Worm (Caenorhabditis elegans): ENCODE results near the gene C01G12.13.

DNA sequence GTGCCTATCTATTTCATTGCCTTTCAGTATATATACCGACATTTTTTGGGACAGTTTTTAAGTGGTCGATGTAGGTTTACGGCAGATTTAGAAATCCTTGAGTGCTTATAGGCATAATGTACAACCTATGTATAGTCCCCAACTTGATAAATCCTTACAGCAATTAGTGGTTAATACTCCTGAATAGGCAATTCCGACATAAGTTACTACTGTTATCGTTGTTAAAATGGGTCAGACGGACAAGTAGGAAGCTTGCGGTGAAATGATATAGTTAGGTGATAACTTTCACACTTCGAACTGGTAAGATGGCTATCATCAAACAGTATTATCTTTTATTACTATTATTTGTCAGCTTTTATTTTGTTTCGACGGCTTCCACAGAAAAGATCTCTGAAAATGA, 46.2 kb downstream of the C01G12.13 start, which contains the start of gene mltn-10:
- TF ChIP-seq lsy-2 (tag; optimal IDR thresholded peaks at IDR 0.05) (no peak), pax-3 (tag; optimal IDR thresholded peaks at IDR 0.05) (no peak), nhr-11 (tag; optimal IDR thresholded peaks at IDR 0.05) (no peak), mep-1 (tag; optimal IDR thresholded peaks at IDR 0.05) (no peak), lin-14 (GFP tag; optimal IDR thresholded peaks at IDR 0.05) (no peak), lin-35 (GFP tag; optimal IDR thresholded peaks at IDR 0.05) (no peak), alr-1 (tag; optimal IDR thresholded peaks at IDR 0.05; ENCODE audit: borderline replicate concordance) (no peak), egl-27 (tag; optimal IDR thresholded peaks at IDR 0.05) (no peak), hpl-2 (GFP tag; optimal IDR thresholded peaks at IDR 0.05) (no peak), elt-3 (tag; optimal IDR thresholded peaks at IDR 0.05) (no peak), nhr-28 (tag; optimal IDR thresholded peaks at IDR 0.05) (no peak), nhr-12 (tag; optimal IDR thresholded peaks at IDR 0.05) (no peak), unc-86 (tag; optimal IDR thresholded peaks at IDR 0.05) (no peak)

All from whole organism, L1 larva.